Fruit fly (Drosophila melanogaster): ENCODE data around the gene CG15357.

Gene CG15357

DNA sequence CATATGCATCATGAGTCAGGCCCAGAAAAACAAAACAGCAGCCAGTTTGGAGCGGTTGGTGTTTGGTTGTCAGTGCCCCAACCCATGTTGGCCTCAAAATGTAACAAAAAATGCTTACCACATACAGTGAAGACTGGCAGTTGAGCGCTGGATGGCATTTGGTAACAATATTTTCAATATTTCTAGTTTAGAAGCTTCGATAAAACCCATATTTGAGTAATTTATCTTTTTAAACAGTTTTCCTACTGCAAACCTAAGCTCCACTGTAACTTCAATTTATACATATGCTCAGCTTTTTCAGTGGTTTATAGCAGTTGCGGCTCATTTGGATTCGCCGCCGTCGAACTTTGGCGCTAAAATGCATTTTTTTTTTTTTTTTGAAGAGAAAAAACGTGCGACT is 29.0 kb downstream of the CG15357 start (continued):
- peak; percentile 58; the same call in 2 of the 3 replicates for TF ChIP-seq CG6163 (GFP tag; IDR thresholded peaks at IDR 0.05)
- TF ChIP-seq OdsH (GFP tag; optimal IDR thresholded peaks at IDR 0.05): peak; percentile 71
- TF ChIP-seq topi (GFP tag; optimal IDR thresholded peaks at IDR 0.05): no peak
- no peak for TF ChIP-seq cyc (GFP tag; optimal IDR thresholded peaks at IDR 0.05)
- TF ChIP-seq Lpt (GFP tag; optimal IDR thresholded peaks at IDR 0.05): peak; percentile 34
- peak; percentile 73 for TF ChIP-seq CG32006 (GFP tag; optimal IDR thresholded peaks at IDR 0.05)
- no peak for TF ChIP-seq Met (GFP tag; optimal IDR thresholded peaks at IDR 0.05)
- peak; percentile 25 for TF ChIP-seq esn (GFP tag; optimal IDR thresholded peaks at IDR 0.05)
- peak; percentile 47 for TF ChIP-seq dac (GFP tag; optimal IDR thresholded peaks at IDR 0.05)
- TF ChIP-seq CG10631 (GFP tag; optimal IDR thresholded peaks at IDR 0.05): no peak
- TF ChIP-seq CG3919 (GFP tag; optimal IDR thresholded peaks at IDR 0.05): peak; percentile 11
- peak; percentile 80 for TF ChIP-seq CG11294 (GFP tag; IDR thresholded peaks at IDR 0.05)
- TF ChIP-seq Smox (GFP tag; optimal IDR thresholded peaks at IDR 0.05): no peak
- TF ChIP-seq spab (GFP tag; optimal IDR thresholded peaks at IDR 0.05): no peak
- no peak for TF ChIP-seq Ets21C (GFP tag; optimal IDR thresholded peaks at IDR 0.05)
- TF ChIP-seq Hr38 (GFP tag; optimal IDR thresholded peaks at IDR 0.05): peak; percentile 56
- TF ChIP-seq Eip78C (GFP tag): peak; percentile 71
- no peak for TF ChIP-seq CG6808 (GFP tag; optimal IDR thresholded peaks at IDR 0.05)
- no peak for TF ChIP-seq Blimp-1 (GFP tag; optimal IDR thresholded peaks at IDR 0.05)
- no peak for TF ChIP-seq vri (GFP tag; optimal IDR thresholded peaks at IDR 0.05)
- TF ChIP-seq svp (GFP tag): peak; percentile 58
- no peak for TF ChIP-seq CG34406 (GFP tag; optimal IDR thresholded peaks at IDR 0.05)
- TF ChIP-seq Gug (GFP tag; IDR thresholded peaks at IDR 0.05): peak; percentile 74
- no peak for TF ChIP-seq CG11902 (GFP tag; optimal IDR thresholded peaks at IDR 0.05)

DNA sequence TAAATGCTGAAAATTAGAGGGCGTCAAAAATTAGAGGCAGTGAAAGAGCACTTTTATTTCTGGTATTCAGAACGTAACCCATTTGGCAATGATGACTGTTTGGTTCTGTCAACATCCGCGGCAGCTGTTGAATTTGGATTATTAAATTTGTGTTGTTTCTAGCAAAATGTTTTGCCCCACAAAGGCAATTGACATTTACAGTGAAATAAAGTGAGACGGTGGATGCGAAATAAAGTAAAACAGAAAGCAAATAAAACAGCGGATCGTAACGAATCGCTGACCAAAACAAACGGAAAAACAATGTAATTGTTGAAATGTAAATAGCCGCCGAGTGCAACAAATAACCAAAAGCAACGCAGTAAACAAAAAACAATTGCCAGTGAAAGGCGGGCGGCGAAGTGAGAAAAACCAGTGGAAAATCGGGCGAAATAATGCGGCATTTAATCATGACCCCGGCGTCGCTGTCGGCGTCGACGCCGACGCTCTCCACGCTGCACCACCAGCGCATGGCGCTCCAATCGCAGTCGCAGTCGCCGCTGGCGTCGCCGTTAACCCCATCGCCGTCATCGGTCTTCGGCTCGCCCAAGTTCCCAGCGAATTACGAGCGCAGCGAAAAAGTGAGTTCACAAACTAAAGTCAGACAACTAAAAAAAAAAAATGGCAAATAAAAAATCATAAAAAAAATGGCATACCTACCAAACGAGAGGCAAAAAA is 32.3 kb downstream of the CG15357 start:
- TF ChIP-seq CG11762 (GFP tag; optimal IDR thresholded peaks at IDR 0.05; ENCODE audit: insufficient read depth): no peak
- TF ChIP-seq net (GFP tag; optimal IDR thresholded peaks at IDR 0.05): peak; percentile 1
- TF ChIP-seq svp (GFP tag): peak; percentile 48
- TF ChIP-seq CG3032 (tag; optimal IDR thresholded peaks at IDR 0.05): no peak
- TF ChIP-seq fkh (GFP tag; optimal IDR thresholded peaks at IDR 0.05): peak; percentile 49
- no peak for TF ChIP-seq CG6792 (GFP tag; optimal IDR thresholded peaks at IDR 0.05)
- 0 out of 2 replicates have a peak, but pooled peaks have one; percentile 19 for TF ChIP-seq CG15336 (GFP tag; IDR thresholded peaks at IDR 0.05)
- no peak for TF ChIP-seq CG9139 (GFP tag; optimal IDR thresholded peaks at IDR 0.05)
- TF ChIP-seq Sox14 (GFP tag; optimal IDR thresholded peaks at IDR 0.05): no peak

DNA sequence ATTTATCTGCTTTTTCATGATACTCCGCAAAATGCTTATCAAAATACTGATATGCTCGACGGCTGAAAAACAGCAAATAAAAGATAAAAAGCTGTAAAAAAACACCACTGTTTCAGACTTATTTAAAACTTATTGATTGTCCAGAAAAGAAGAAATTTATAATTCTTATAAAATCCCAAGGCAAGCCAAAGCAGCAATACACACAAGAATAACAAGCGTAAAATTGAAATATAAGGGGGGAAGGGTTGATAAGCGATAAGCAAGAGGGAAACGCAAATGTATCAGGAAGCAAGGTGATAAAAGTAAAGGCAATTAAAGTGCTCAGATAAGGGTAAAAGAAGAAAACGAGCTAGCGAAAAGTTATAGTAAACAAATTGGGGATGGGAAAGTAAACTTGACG is 33.0 kb downstream of the CG15357 start:
- no peak for TF ChIP-seq dac (GFP tag; optimal IDR thresholded peaks at IDR 0.05)
- peak; percentile 35 for TF ChIP-seq fkh (GFP tag; optimal IDR thresholded peaks at IDR 0.05)
- TF ChIP-seq CG11902 (GFP tag; optimal IDR thresholded peaks at IDR 0.05): no peak
- peak; percentile 40 for TF ChIP-seq vri (GFP tag; optimal IDR thresholded peaks at IDR 0.05)

DNA sequence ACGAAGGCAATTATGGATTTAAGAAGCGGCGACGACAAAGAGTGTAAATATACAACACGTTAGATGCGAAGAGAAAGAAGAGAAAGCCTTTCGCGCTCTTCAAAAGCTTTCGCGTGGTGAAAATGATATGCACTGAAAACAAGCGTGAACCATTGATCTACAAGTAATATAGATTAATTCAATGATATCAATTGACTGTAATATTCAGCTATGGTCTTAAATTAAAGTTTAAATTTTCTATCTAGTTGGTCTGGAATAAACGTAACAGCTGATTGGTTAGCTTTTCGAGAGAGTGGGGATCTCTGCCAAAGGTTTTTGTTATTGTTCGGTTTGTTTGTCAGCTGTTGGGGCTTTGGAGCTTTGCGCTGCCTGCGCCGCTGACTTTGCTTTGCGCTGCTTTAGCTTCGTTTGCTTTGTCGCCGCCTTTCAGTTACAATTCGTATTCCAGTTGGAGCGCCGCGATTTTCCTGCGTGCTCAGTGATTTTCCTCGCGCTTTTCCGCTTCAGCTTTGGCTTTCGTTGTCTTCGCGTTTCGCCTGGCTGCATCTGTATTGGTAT is 34.1 kb downstream of the CG15357 start:
- TF ChIP-seq dsx (GFP tag; optimal IDR thresholded peaks at IDR 0.05; ENCODE audit: poor library complexity, severe bottlenecking) (no peak), CG11294 (GFP tag; IDR thresholded peaks at IDR 0.05) (no peak), achi (GFP tag; optimal IDR thresholded peaks at IDR 0.05) (peak; percentile 50), CG9139 (GFP tag; optimal IDR thresholded peaks at IDR 0.05) (no peak), cyc (GFP tag; optimal IDR thresholded peaks at IDR 0.05) (peak; percentile 22), ss (GFP tag; optimal IDR thresholded peaks at IDR 0.05) (peak in 1 of 2 experiments; percentile 11), CG15336 (GFP tag; IDR thresholded peaks at IDR 0.05) (peak; percentile 79), CG3032 (tag; optimal IDR thresholded peaks at IDR 0.05) (no peak), OdsH (GFP tag; optimal IDR thresholded peaks at IDR 0.05) (peak; percentile 41), CG8119 (GFP tag; IDR thresholded peaks at IDR 0.05) (peak; percentile 84; the same call in 2 of the 3 replicates), CG31627 (GFP tag; optimal IDR thresholded peaks at IDR 0.05) (peak; percentile 33), Hr39 (GFP tag; optimal IDR thresholded peaks at IDR 0.05) (peak; percentile 17), esn (GFP tag; optimal IDR thresholded peaks at IDR 0.05) (peak; percentile 69), CG6276 (GFP tag; optimal IDR thresholded peaks at IDR 0.05) (peak; percentile 56), lz (GFP tag; optimal IDR thresholded peaks at IDR 0.05) (peak; percentile 52), CG4318 (GFP tag; optimal IDR thresholded peaks at IDR 0.05) (no peak), Gug (GFP tag; IDR thresholded peaks at IDR 0.05) (no peak), CG32006 (GFP tag; optimal IDR thresholded peaks at IDR 0.05) (peak; percentile 57), Met (GFP tag; optimal IDR thresholded peaks at IDR 0.05) (peak; percentile 61), CG10669 (GFP tag; optimal IDR thresholded peaks at IDR 0.05) (no peak), Hr4 (GFP tag; optimal IDR thresholded peaks at IDR 0.05) (peak; percentile 76), dac (GFP tag; optimal IDR thresholded peaks at IDR 0.05) (peak; percentile 19), eg (GFP tag; IDR thresholded peaks at IDR 0.05) (peak; percentile 74)

Data from whole organism, prepupa.